Fruit fly (Drosophila melanogaster) whole organism, wandering third instar larva: ENCODE data around the gene CG46510.
"Not testable (repeated sequence)": the region's sequence is repeated elsewhere in the genome, so short reads cannot be mapped to it uniquely, and the experiment has no call there.

Experiments
- CG32264 ChIP-seq: fragments of 200-800 bp; sonication (Bioruptor generic); optimal IDR thresholded peaks from 2 replicates; lab custom pipeline; 2016; ENCODE audit warnings: missing biosample characterization, missing genetic modification characterization
- CrebA ChIP-seq: fragments of 200-800 bp; sonication (Bioruptor generic); optimal IDR thresholded peaks from 2 replicates; lab custom pipeline; 2016; ENCODE audit warnings: missing biosample characterization, mild to moderate bottlenecking, missing genetic modification characterization, borderline replicate concordance
- Dfd ChIP-seq: fragments of >200 bp; optimal IDR thresholded peaks from 2 replicates; lab custom pipeline; 2017; ENCODE audit warnings: missing biosample characterization, missing genetic modification characterization
- Hnf4 ChIP-seq: fragments of 200-800 bp; sonication (Bioruptor generic); optimal IDR thresholded peaks from 2 replicates; lab custom pipeline; 2016; ENCODE audit warnings: missing biosample characterization, mild to moderate bottlenecking, missing genetic modification characterization
- Hr83 ChIP-seq: fragments of 200-300 bp; sonication (Bioruptor generic); optimal IDR thresholded peaks from 2 replicates; lab custom pipeline; 2016; ENCODE audit warnings: missing biosample characterization, mild to moderate bottlenecking, missing genetic modification characterization, moderate library complexity; ENCODE audit not compliant: poor library complexity, severe bottlenecking
- Myc ChIP-seq: fragments of >200 bp; optimal IDR thresholded peaks from 2 replicates; lab custom pipeline; 2017
- OdsH ChIP-seq: fragments of 200-800 bp; sonication (Bioruptor generic); optimal IDR thresholded peaks from 2 replicates; lab custom pipeline; 2016; ENCODE audit warnings: missing biosample characterization, mild to moderate bottlenecking, missing genetic modification characterization
- Sp1 ChIP-seq: fragments of 200-800 bp; sonication (Bioruptor generic); optimal IDR thresholded peaks from 3 replicates; lab custom pipeline; 2019; ENCODE audit warnings: missing biosample characterization, mild to moderate bottlenecking, missing genetic modification characterization, moderate library complexity
- dl ChIP-seq, 2 experiments: fragments of 175-275, 200-275 bp in 1 of 2; fragments of 200-275 bp in 1 of 2; sonication (Bioruptor generic); optimal IDR thresholded peaks; lab custom pipeline; 2018; ENCODE audit warnings: mild to moderate bottlenecking in 2 of 2, missing biosample characterization in 2 of 2, missing genetic modification characterization in 2 of 2, moderate library complexity in 2 of 2; ENCODE audit not compliant: partially characterized antibody in 2 of 2, insufficient read depth in 1 of 2
- dmrt93B ChIP-seq: fragments of 200-800 bp; sonication (Bioruptor generic); optimal IDR thresholded peaks from 2 replicates; lab custom pipeline; 2018; ENCODE audit warnings: missing biosample characterization, mild to moderate bottlenecking, missing genetic modification characterization
- ey ChIP-seq: fragments of 200-800 bp; sonication (Bioruptor generic); optimal IDR thresholded peaks from 2 replicates; lab custom pipeline; 2016; ENCODE audit warnings: missing biosample characterization, missing genetic modification characterization
- foxo ChIP-seq, 2 experiments: fragments of 200-800 bp; sonication (Bioruptor generic); optimal IDR thresholded peaks; 2 replicates in 1 of 2; 3 replicates in 1 of 2; lab custom pipeline; 2016 to 2017; ENCODE audit warnings: missing biosample characterization in 2 of 2, missing genetic modification characterization in 2 of 2
- fru ChIP-seq: fragments of 200-800 bp; sonication (Bioruptor generic); optimal IDR thresholded peaks from 3 replicates; lab custom pipeline; 2016; ENCODE audit warnings: missing biosample characterization, mild to moderate bottlenecking, missing genetic modification characterization
- jim ChIP-seq: fragments of 175-275, 200-325 bp; sonication (Bioruptor generic); optimal IDR thresholded peaks from 2 replicates; lab custom pipeline; 2016; ENCODE audit warnings: missing biosample characterization, mild to moderate bottlenecking, missing genetic modification characterization
- pan ChIP-seq: fragments of >200 bp; optimal IDR thresholded peaks from 2 replicates; lab custom pipeline; 2017
- tai ChIP-seq: sonication (Bioruptor generic); optimal IDR thresholded peaks from 2 replicates; lab custom pipeline; 2016; ENCODE audit warnings: missing biosample characterization, missing genetic modification characterization
- usp ChIP-seq: fragments of >200 bp; optimal IDR thresholded peaks from 2 replicates; lab custom pipeline; 2017; ENCODE audit warnings: missing biosample characterization, missing genetic modification characterization

The CG46510 gene

dm6 chrX:22187070-22187469, 9.8 kb downstream of the CG46510 start, which contains the start of gene CG46512:
Gene CG46512 (plus strand): TSS chrX:22187370.
- TF ChIP-seq foxo (GFP tag; optimal IDR thresholded peaks at IDR 0.05; lab: Kevin White, UChicago); Dfd (GFP tag; lab: Kevin White, UChicago); OdsH (GFP tag; lab: Kevin White, UChicago): not testable (repeated sequence)

- TF ChIP-seq CG32264 (GFP tag; lab: Kevin White, UChicago); Hr83 (GFP tag; lab: Kevin White, UChicago); dl (GFP tag; optimal IDR thresholded peaks at IDR 0.05; lab: Kevin White, UChicago; ENCODE audit: insufficient read depth in 1 of 2, partially characterized antibody in 2 of 2): not testable (repeated sequence)
Measured at dm6 chrX:22191973-22192372, 14.7 kb downstream of the CG46510 start, which contains the start of gene CG46513. Gene CG46513 (plus strand): TSS chrX:22192273.

- TF ChIP-seq tai (GFP tag; lab: Kevin White, UChicago); pan (lab: Kevin White, UChicago); Hnf4 (GFP tag; lab: Kevin White, UChicago): not testable (repeated sequence)
Measured at dm6 chrX:22196874-22197273, 19.6 kb downstream of the CG46510 start, which contains the start of gene CG46514. Gene CG46514 (plus strand): TSS chrX:22197174.

- not testable (repeated sequence) for TF ChIP-seq ey (GFP tag; lab: Kevin White, UChicago); CrebA; Hnf4 (GFP tag; lab: Kevin White, UChicago)
- TF ChIP-seq, all 38 proteins: peak for 0; not testable (repeated sequence) for 38
Measured at dm6 chrX:22201883-22202282, 24.6 kb downstream of the CG46510 start, which contains the start of gene CG46515. Gene CG46515 (plus strand): TSS chrX:22202183.

dm6 chrX:22212028-22212427, 34.7 kb downstream of the CG46510 start, which contains the start of gene CG46516:
Gene CG46516 (plus strand): TSS chrX:22212328.
- TF ChIP-seq jim; Sp1; fru (GFP tag; lab: Kevin White, UChicago): not testable (repeated sequence)

- TF ChIP-seq usp (GFP tag; lab: Kevin White, UChicago); CrebA; dl (GFP tag; optimal IDR thresholded peaks at IDR 0.05; lab: Kevin White, UChicago; ENCODE audit: insufficient read depth in 1 of 2, partially characterized antibody in 2 of 2): not testable (repeated sequence)
- TF ChIP-seq, all 38 proteins: peak for 0; not testable (repeated sequence) for 38
Measured at dm6 chrX:22217079-22217478, 39.8 kb downstream of the CG46510 start, which contains the start of gene CG46517. Gene CG46517 (plus strand): TSS chrX:22217379.

- not testable (repeated sequence) for TF ChIP-seq dmrt93B; Myc (lab: Kevin White, UChicago); usp (GFP tag; lab: Kevin White, UChicago)
- TF ChIP-seq, all 38 proteins: peak for 0; not testable (repeated sequence) for 38
Measured at dm6 chrX:22226273-22226672, 49.0 kb downstream of the CG46510 start, which contains the start of gene CG46518. Gene CG46518 (plus strand): TSS chrX:22226573.
